Worm (Caenorhabditis elegans) whole organism, L4 larva: ENCODE data around the gene hlh-14.

Source experiments
- D1046.2 ChIP-seq: fragments of 200-800 bp; sonication (Bioruptor generic); IDR thresholded peaks from 2 replicates; pipeline ENCODE4 v1.3.6; 2022; ENCODE audit warnings: missing genetic modification characterization, missing compliant biosample characterization
- F44E2.7 ChIP-seq: fragments of 200-800 bp; sonication (Bioruptor generic); IDR thresholded peaks from 2 replicates; pipeline ENCODE4 v2.1.2; 2022; ENCODE audit warnings: missing genetic modification characterization, missing compliant biosample characterization
- F49E8.2 ChIP-seq: sonication (generic microtip); optimal IDR thresholded peaks from 2 replicates; lab custom pipeline; 2016; ENCODE audit warnings: missing compliant biosample characterization, mild to moderate bottlenecking, missing genetic modification characterization, borderline replicate concordance
- T20F7.1 ChIP-seq: fragments of 200-800 bp; sonication (Bioruptor generic); optimal IDR thresholded peaks from 2 replicates; lab custom pipeline; 2018; ENCODE audit warnings: mild to moderate bottlenecking, missing genetic modification characterization, missing compliant biosample characterization
- T26A8.4 ChIP-seq: fragments of 200-800 bp; sonication (Bioruptor generic); IDR thresholded peaks from 2 replicates; pipeline ENCODE4 v1.3.6; 2022; ENCODE audit warnings: missing genetic modification characterization, missing compliant biosample characterization
- ZK546.5 ChIP-seq, 2 experiments: sonication (generic microtip); optimal IDR thresholded peaks; 2 replicates each; lab custom pipeline; 2017; ENCODE audit warnings: missing biosample characterization in 2 of 2, missing genetic modification characterization in 2 of 2
- aha-1 ChIP-seq: fragments of 150-350 bp; peaks from one replicate; lab custom pipeline; 2014; ENCODE audit warnings: missing biosample characterization, missing genetic modification characterization
- attf-4 ChIP-seq: sonication (generic microtip); optimal IDR thresholded peaks from 3 replicates; lab custom pipeline; 2017; ENCODE audit warnings: missing biosample characterization, missing genetic modification characterization
- ceh-82 ChIP-seq: sonication (generic microtip); optimal IDR thresholded peaks from 2 replicates; lab custom pipeline; 2017; ENCODE audit warnings: missing biosample characterization, missing genetic modification characterization
- ces-1 ChIP-seq: fragments of 150-350 bp; sonication (generic microtip); optimal IDR thresholded peaks from 4 replicates; lab custom pipeline; 2014; ENCODE audit warnings: missing biosample characterization, missing genetic modification reagents, missing genetic modification characterization
- cey-2 ChIP-seq: sonication (generic microtip); optimal IDR thresholded peaks from 3 replicates; lab custom pipeline; 2017; ENCODE audit warnings: missing genetic modification characterization, mild to moderate bottlenecking, missing compliant biosample characterization, antibody characterized with exemption, borderline replicate concordance; ENCODE audit not compliant: insufficient read depth
- ctbp-1 ChIP-seq: fragments of 200-800 bp; sonication (Bioruptor generic); IDR thresholded peaks from 2 replicates; pipeline ENCODE4 v1.3.6; 2022; ENCODE audit warnings: missing genetic modification reagents, missing genetic modification characterization, missing compliant biosample characterization
- daf-16 ChIP-seq, 3 experiments: sonication (generic microtip); optimal IDR thresholded peaks; 2 replicates each; lab custom pipeline; 2016 to 2017; ENCODE audit warnings: missing genetic modification characterization in 3 of 3, missing genetic modification reagents in 3 of 3, mild to moderate bottlenecking in 2 of 3, missing compliant biosample characterization in 2 of 3, missing biosample characterization in 1 of 3, moderate library complexity in 1 of 3
- daf-8 ChIP-seq: fragments of 200-800 bp; sonication (Bioruptor generic); IDR thresholded peaks from 2 replicates; pipeline ENCODE4 v1.3.6; 2022; ENCODE audit warnings: missing genetic modification characterization, missing compliant biosample characterization
- dmd-6 ChIP-seq: fragments of 200-800 bp; sonication (Bioruptor generic); IDR thresholded peaks from 2 replicates; pipeline ENCODE4 v1.3.6; 2022; ENCODE audit warnings: missing genetic modification reagents, missing genetic modification characterization, missing compliant biosample characterization
- dmd-9 ChIP-seq: fragments of 200-800 bp; sonication (Bioruptor generic); IDR thresholded peaks from 2 replicates; pipeline ENCODE4 v1.3.6; 2022; ENCODE audit warnings: missing genetic modification reagents, missing genetic modification characterization, missing compliant biosample characterization
- dpl-1 ChIP-seq: fragments of 150-350 bp; optimal IDR thresholded peaks from 2 replicates; lab custom pipeline; 2014; ENCODE audit warnings: missing biosample characterization, missing genetic modification reagents, missing genetic modification characterization
- fkh-10 ChIP-seq: fragments of 150-350 bp; optimal IDR thresholded peaks from 2 replicates; lab custom pipeline; 2014; ENCODE audit warnings: missing biosample characterization, missing genetic modification reagents, missing genetic modification characterization
- fos-1 ChIP-seq: fragments of 150-350 bp; optimal IDR thresholded peaks from 2 replicates; lab custom pipeline; 2014; ENCODE audit warnings: missing biosample characterization, missing genetic modification characterization
- hif-1 ChIP-seq, 2 experiments: sonication (generic microtip); optimal IDR thresholded peaks; 2 replicates each; lab custom pipeline; 2016 to 2017; ENCODE audit warnings: missing compliant biosample characterization in 2 of 2, missing genetic modification characterization in 2 of 2, missing genetic modification reagents in 2 of 2, missing genotype in 2 of 2, mild to moderate bottlenecking in 1 of 2
- lim-7 ChIP-seq: fragments of 200-800 bp; sonication (Bioruptor generic); IDR thresholded peaks from 2 replicates; pipeline ENCODE4 v1.3.6; 2022; ENCODE audit warnings: missing genetic modification characterization, missing compliant biosample characterization
- lin-38 ChIP-seq: fragments of 200-800 bp; sonication (Bioruptor generic); IDR thresholded peaks from 2 replicates; pipeline ENCODE4 v1.3.6; 2022; ENCODE audit warnings: missing genetic modification reagents, missing genetic modification characterization, missing compliant biosample characterization
- lin-39 ChIP-seq: fragments of 150-350 bp; optimal IDR thresholded peaks from 2 replicates; lab custom pipeline; 2014; ENCODE audit warnings: missing biosample characterization, missing genetic modification reagents, missing genetic modification characterization
- lsy-2 ChIP-seq, 2 experiments: fragments of 150-350 bp in 1 of 2; sonication (generic microtip) in 1 of 2; optimal IDR thresholded peaks; 2 replicates each; lab custom pipeline; 2014 to 2017; ENCODE audit warnings: missing biosample characterization in 2 of 2, missing genetic modification characterization in 2 of 2
- madf-9 ChIP-seq: fragments of 200-800 bp; sonication (Bioruptor generic); conservative IDR thresholded peaks from 2 replicates; pipeline ENCODE4 v1.3.6; 2022; ENCODE audit warnings: missing genetic modification reagents, missing genetic modification characterization, missing compliant biosample characterization
- mdl-1 ChIP-seq, 2 experiments: fragments of 150-350 bp in 1 of 2; sonication (generic microtip) in 1 of 2; optimal IDR thresholded peaks; 2 replicates each; lab custom pipeline; 2014 to 2017; ENCODE audit warnings: missing biosample characterization in 2 of 2, missing genetic modification characterization in 2 of 2
- mep-1 ChIP-seq: fragments of 150-350 bp; sonication (generic microtip); optimal IDR thresholded peaks from 3 replicates; lab custom pipeline; 2014; ENCODE audit warnings: missing biosample characterization, missing genetic modification characterization
- mes-2 ChIP-seq: sonication (generic microtip); optimal IDR thresholded peaks from 2 replicates; lab custom pipeline; 2016; ENCODE audit warnings: missing genotype, mild to moderate bottlenecking, missing genetic modification characterization, missing compliant biosample characterization; ENCODE audit not compliant: poor library complexity, severe bottlenecking
- nhr-111 ChIP-seq: fragments of 200-800 bp; sonication (Bioruptor generic); optimal IDR thresholded peaks from 2 replicates; lab custom pipeline; 2018; ENCODE audit warnings: mild to moderate bottlenecking, missing genetic modification characterization, missing compliant biosample characterization
- nhr-28 ChIP-seq: fragments of 150-350 bp; optimal IDR thresholded peaks from 2 replicates; lab custom pipeline; 2014; ENCODE audit warnings: missing biosample characterization, missing genetic modification characterization
- nhr-41 ChIP-seq: fragments of 200-800 bp; sonication (Bioruptor generic); IDR thresholded peaks from 2 replicates; pipeline ENCODE4 v1.3.6; 2022; ENCODE audit warnings: missing genetic modification reagents, missing genetic modification characterization, missing compliant biosample characterization
- nhr-76 ChIP-seq: fragments of 150-350 bp; optimal IDR thresholded peaks from 2 replicates; lab custom pipeline; 2014; ENCODE audit warnings: missing biosample characterization, missing genetic modification characterization
- pha-4 ChIP-seq, 2 experiments: fragments of 150-350 bp in 1 of 2; fragments of 200-800 bp in 1 of 2; sonication (Bioruptor generic) in 1 of 2; IDR thresholded peaks in 1 of 2; optimal IDR thresholded peaks in 1 of 2; 2 replicates each; pipeline versions ENCODE4 v1.3.6 to Lab custom; 2014 to 2022; ENCODE audit warnings: missing genetic modification characterization in 2 of 2, missing genetic modification reagents in 2 of 2, missing biosample characterization in 1 of 2, missing compliant biosample characterization in 1 of 2
- rbr-2 ChIP-seq: sonication (generic microtip); optimal IDR thresholded peaks from 2 replicates; lab custom pipeline; 2016; ENCODE audit warnings: missing genotype, missing genetic modification characterization, missing compliant biosample characterization
- set-16 ChIP-seq: fragments of 200-800 bp; sonication (Bioruptor generic); IDR thresholded peaks from 2 replicates; pipeline ENCODE4 v1.3.6; 2022; ENCODE audit warnings: missing genetic modification reagents, missing genetic modification characterization, missing compliant biosample characterization
- snpc-1.2 ChIP-seq: fragments of 200-800 bp; sonication (Bioruptor generic); IDR thresholded peaks from 2 replicates; pipeline ENCODE4 v1.3.6; 2022; ENCODE audit warnings: missing genetic modification reagents, missing genetic modification characterization, missing compliant biosample characterization
- tag-97 ChIP-seq: fragments of 200-800 bp; sonication (Bioruptor generic); IDR thresholded peaks from 2 replicates; pipeline ENCODE4 v1.3.6; 2022; ENCODE audit warnings: missing genetic modification characterization, missing compliant biosample characterization
- unc-39 ChIP-seq: sonication (generic microtip); optimal IDR thresholded peaks from 2 replicates; lab custom pipeline; 2017; ENCODE audit warnings: missing biosample characterization, missing genetic modification characterization
- unc-62 ChIP-seq, 3 experiments: fragments of 150-350 bp in 1 of 3; sonication (generic microtip); optimal IDR thresholded peaks in 2 of 3; peaks in 1 of 3; 1 replicate in 1 of 3; 2 replicates in 2 of 3; lab custom pipeline; 2014 to 2017; ENCODE audit warnings: missing biosample characterization in 3 of 3, missing genetic modification characterization in 3 of 3, missing genetic modification reagents in 3 of 3, missing genotype in 1 of 3
- zfp-3 ChIP-seq: fragments of 200-800 bp; sonication (Bioruptor generic); conservative IDR thresholded peaks from 2 replicates; pipeline ENCODE4 v1.3.6; 2022; ENCODE audit warnings: missing genetic modification reagents, missing genetic modification characterization, missing compliant biosample characterization
- ztf-11 ChIP-seq: fragments of 150-350 bp; optimal IDR thresholded peaks from 2 replicates; lab custom pipeline; 2014; ENCODE audit warnings: missing biosample characterization, missing genetic modification characterization
- ztf-7 ChIP-seq: fragments of 150-350 bp; optimal IDR thresholded peaks from 2 replicates; lab custom pipeline; 2014; ENCODE audit warnings: missing biosample characterization, missing genetic modification characterization

Gene hlh-14

ce11 chrII:5694798-5695197, 43.9 kb downstream of the hlh-14 start, which contains the start of gene C25H3.14:
Gene C25H3.14 (plus strand): TSS chrII:5695098.
- TF ChIP-seq hif-1 (tag; optimal IDR thresholded peaks at IDR 0.05; lab: Kevin White, UChicago) (no peak), ztf-7 (tag; lab: Kevin White, UChicago) (no peak), nhr-28 (tag; lab: Kevin White, UChicago) (no peak), mes-2 (tag; lab: Kevin White, UChicago) (no peak), ZK546.5 (tag; optimal IDR thresholded peaks at IDR 0.05; lab: Kevin White, UChicago) (no peak), nhr-76 (tag; lab: Kevin White, UChicago) (no peak), nhr-41 (GFP tag; lab: Robert Waterston, UW) (no peak), D1046.2 (GFP tag; lab: Robert Waterston, UW) (no peak), T26A8.4 (GFP tag; lab: Robert Waterston, UW) (no peak), ceh-82 (tag; lab: Kevin White, UChicago) (no peak), ztf-11 (tag; lab: Kevin White, UChicago) (no peak), snpc-1.2 (no peak)

- TF ChIP-seq aha-1 (peak; percentile 77), lim-7 (GFP tag; lab: Robert Waterston, UW) (no peak), F49E8.2 (tag; lab: Kevin White, UChicago) (no peak)
Observed at ce11 chrII:5693893-5694292, 44.8 kb downstream of the hlh-14 start, which contains the start of gene C25H3.3. Gene C25H3.3 (plus strand): TSS chrII:5694193.

- TF ChIP-seq mep-1 = peak; percentile 5
- TF ChIP-seq lin-39 = no peak
- TF ChIP-seq unc-62 (GFP tag; optimal IDR thresholded peaks at IDR 0.05 in 1 of 2; lab: Kevin White, UChicago) = peak in 1 of 2 experiments; percentile 15
- TF ChIP-seq unc-62 (tag; optimal IDR thresholded peaks at IDR 0.05; lab: Kevin White, UChicago) = no peak
- peak in 1 of 2 experiments; percentile 37 for TF ChIP-seq lsy-2 (tag; optimal IDR thresholded peaks at IDR 0.05; lab: Kevin White, UChicago)
- peak; percentile 50 for TF ChIP-seq mes-2 (tag; lab: Kevin White, UChicago)
- TF ChIP-seq tag-97 = no peak
- peak; percentile 75 for TF ChIP-seq aha-1
- no peak for TF ChIP-seq zfp-3 (GFP tag; lab: Robert Waterston, UW)
Observed at ce11 chrII:5691216-5691771, 47.4 kb downstream of the hlh-14 start, which contains the start of the genes ndub-5 and eif-2D. Gene ndub-5 (minus strand): TSS chrII:5691353. Gene eif-2D (plus strand): TSS chrII:5691721.

DNA sequence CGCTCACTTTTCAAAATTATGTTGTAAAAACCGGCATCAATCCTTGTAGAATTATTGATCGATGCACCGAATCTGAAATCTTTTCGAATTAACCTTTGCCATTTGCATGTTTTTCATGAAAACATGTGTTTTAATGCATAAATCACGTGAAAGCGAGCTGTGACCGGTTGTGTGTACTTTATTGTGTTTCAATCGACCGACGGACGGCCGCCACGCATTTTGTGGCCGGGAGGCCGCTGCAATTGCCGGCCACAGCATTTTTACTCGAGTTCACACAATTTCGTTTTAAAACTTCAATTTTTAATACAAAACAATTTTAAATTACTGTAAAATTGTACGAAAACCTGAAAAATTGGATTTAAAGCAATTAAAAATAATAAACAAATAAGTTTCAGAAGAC, 49.7 kb downstream of the hlh-14 start, which contains the start of gene C25H3.11:
Gene C25H3.11, minus strand, starts transcription at position 82 of the 400 bp plus-strand sequence.
- peak; percentile 64 for TF ChIP-seq mes-2 (tag; lab: Kevin White, UChicago)
- no peak for TF ChIP-seq fos-1 (tag; lab: Kevin White, UChicago)
- TF ChIP-seq T20F7.1 (GFP tag; lab: Kevin White, UChicago) = no peak
- TF ChIP-seq daf-16 (GFP tag; optimal IDR thresholded peaks at IDR 0.05; lab: Kevin White, UChicago) = no peak
- TF ChIP-seq daf-16 (tag; optimal IDR thresholded peaks at IDR 0.05; lab: Kevin White, UChicago) = peak; percentile 66
- TF ChIP-seq nhr-41 (GFP tag; lab: Robert Waterston, UW) = no peak; the same call in 1 of the 2 replicates
- TF ChIP-seq D1046.2 (GFP tag; lab: Robert Waterston, UW) = no peak
- no peak for TF ChIP-seq ces-1
- TF ChIP-seq F44E2.7 (GFP tag; lab: Robert Waterston, UW) = 0 out of 2 replicates have a peak, but pooled peaks have one; percentile 45
- TF ChIP-seq nhr-111 (GFP tag; lab: Kevin White, UChicago) = no peak
- TF ChIP-seq ctbp-1 = no peak
- no peak for TF ChIP-seq ztf-11 (tag; lab: Kevin White, UChicago)
- no peak for TF ChIP-seq fkh-10
- no peak for TF ChIP-seq cey-2
- TF ChIP-seq daf-8 (GFP tag; lab: Robert Waterston, UW) = no peak
- TF ChIP-seq set-16 (GFP tag; lab: Robert Waterston, UW) = no peak
- TF ChIP-seq attf-4 (tag; lab: Kevin White, UChicago) = no peak
- no peak for TF ChIP-seq mdl-1 (tag; optimal IDR thresholded peaks at IDR 0.05; lab: Kevin White, UChicago)
- TF ChIP-seq pha-4 (GFP tag; IDR thresholded peaks at IDR 0.05; lab: Robert Waterston, UW) = no peak
- no peak for TF ChIP-seq pha-4 (tag; optimal IDR thresholded peaks at IDR 0.05; lab: Kevin White, UChicago)
- TF ChIP-seq tag-97 = no peak
- no peak for TF ChIP-seq lin-38 (GFP tag; lab: Robert Waterston, UW)
- TF ChIP-seq dmd-9 (GFP tag; lab: Robert Waterston, UW) = no peak
- no peak for TF ChIP-seq madf-9 (GFP tag; lab: Robert Waterston, UW)
- no peak for TF ChIP-seq ztf-7 (tag; lab: Kevin White, UChicago)
- no peak for TF ChIP-seq unc-39 (tag; lab: Kevin White, UChicago)
- TF ChIP-seq dmd-6 (GFP tag; lab: Robert Waterston, UW) = peak; percentile 49; the same call in 1 of the 2 replicates
- no peak for TF ChIP-seq rbr-2 (tag; lab: Kevin White, UChicago)
- no peak for TF ChIP-seq dpl-1
- no peak for TF ChIP-seq ZK546.5 (tag; optimal IDR thresholded peaks at IDR 0.05; lab: Kevin White, UChicago)
